Worm (Caenorhabditis elegans) whole organism, L4/young adult: ENCODE results near the gene nas-21.
"Not testable (repeated sequence)": the region's sequence is repeated elsewhere in the genome, so short reads cannot be mapped to it uniquely, and the experiment has no call there.

Experiments used
- W03F9.2 ChIP-seq: fragments of 150-350 bp; optimal IDR thresholded peaks from 2 replicates; lab custom pipeline; 2014; ENCODE audit warnings: missing biosample characterization, missing genetic modification characterization
- dao-5 ChIP-seq: sonication (generic microtip); optimal IDR thresholded peaks from 2 replicates; lab custom pipeline; 2016; ENCODE audit warnings: missing genotype, missing genetic modification characterization, moderate library complexity, missing compliant biosample characterization
- him-1 ChIP-seq: sonication (generic microtip); optimal IDR thresholded peaks from 2 replicates; lab custom pipeline; 2016; ENCODE audit warnings: missing genotype, missing genetic modification reagents, missing genetic modification characterization, missing compliant biosample characterization

- not testable (repeated sequence) for TF ChIP-seq him-1; dao-5 (tag; lab: Kevin White, UChicago); W03F9.2 (tag; lab: Kevin White, UChicago)
These were observed 11.3 kb downstream of the nas-21 start, which contains the start of gene col-157 for ce11 chrV:11483580-11484092.
